Worm (Caenorhabditis elegans) whole organism, late embryonic: ENCODE measurements around the gene pcyt-1.

Experiments
- ceh-48 ChIP-seq: sonication (generic microtip); optimal IDR thresholded peaks from 2 replicates; lab custom pipeline; 2016; ENCODE audit warnings: missing genetic modification characterization, inconsistent platforms, missing compliant biosample characterization
- eyg-1 ChIP-seq: sonication (generic microtip); optimal IDR thresholded peaks from 2 replicates; lab custom pipeline; 2016; ENCODE audit warnings: missing genotype, missing genetic modification characterization, missing compliant biosample characterization
- hlh-15 ChIP-seq: sonication (generic microtip); optimal IDR thresholded peaks from 2 replicates; lab custom pipeline; 2016; ENCODE audit warnings: missing genetic modification characterization, missing compliant biosample characterization
- pqm-1 ChIP-seq: sonication (generic microtip); optimal IDR thresholded peaks from 2 replicates; lab custom pipeline; 2016; ENCODE audit warnings: missing genetic modification characterization, missing compliant biosample characterization
- rnt-1 ChIP-seq: sonication (generic microtip); optimal IDR thresholded peaks from 2 replicates; lab custom pipeline; 2016; ENCODE audit warnings: missing genetic modification characterization, missing compliant biosample characterization

ce11 chrX:7596029-7596428 is 23.9 kb downstream of the pcyt-1 start:
- TF ChIP-seq eyg-1 (no peak), ceh-48 (tag; lab: Kevin White, UChicago) (no peak), pqm-1 (no peak), hlh-15 (tag; lab: Kevin White, UChicago) (no peak), rnt-1 (tag; lab: Kevin White, UChicago) (no peak)
